Fruit fly (Drosophila melanogaster): Measurements from ENCODE around the gene CG10747.

CG10747 gene

DNA sequence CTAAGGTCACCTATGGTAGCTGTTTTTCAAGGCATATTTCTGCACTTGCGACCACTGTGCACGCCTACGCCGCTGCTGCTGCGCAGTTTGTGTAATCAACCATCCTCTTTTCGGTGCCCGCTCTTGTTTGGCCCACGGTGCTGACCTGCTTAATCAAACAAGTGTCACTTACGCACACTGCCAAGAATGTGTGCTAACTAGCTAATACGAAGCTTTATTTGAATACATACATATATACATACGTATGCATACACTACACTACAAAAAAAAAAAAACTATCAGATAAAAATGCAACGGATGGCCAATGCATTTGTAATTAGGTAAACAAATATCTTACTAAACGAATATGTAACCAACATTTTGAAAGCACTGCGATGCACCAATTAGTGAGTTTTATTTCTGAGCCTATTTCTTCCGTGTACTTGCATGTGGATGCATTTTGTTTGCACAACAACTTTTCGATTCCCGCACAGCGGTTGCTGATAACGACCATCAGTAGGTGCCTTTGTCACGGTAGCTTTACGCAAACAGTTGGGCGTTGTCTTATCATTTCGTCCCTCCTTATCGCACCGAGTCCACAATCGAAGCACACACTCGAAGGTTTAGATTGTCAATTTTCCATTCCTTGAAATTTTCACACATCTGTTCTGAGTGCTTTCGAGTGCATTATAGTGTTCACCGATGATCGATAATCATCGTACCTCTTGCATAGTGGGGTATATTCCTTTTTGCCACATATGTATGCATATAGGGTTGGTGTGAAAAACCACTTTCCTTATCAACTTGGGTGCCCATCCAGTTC, 4.7 kb downstream of the CG10747 start (continued):
- TF ChIP-seq Eip75B (GFP tag; optimal IDR thresholded peaks at IDR 0.05) (peak; percentile 98), Smox (GFP tag; optimal IDR thresholded peaks at IDR 0.05) (peak; percentile 92), Sox102F (GFP tag; optimal IDR thresholded peaks at IDR 0.05) (peak; percentile 93), CG6792 (GFP tag; optimal IDR thresholded peaks at IDR 0.05) (peak; percentile 93), dsx (GFP tag; optimal IDR thresholded peaks at IDR 0.05; ENCODE audit: poor library complexity, severe bottlenecking) (peak; percentile 55), CG31627 (GFP tag; optimal IDR thresholded peaks at IDR 0.05) (peak; percentile 91), CG16779 (tag; optimal IDR thresholded peaks at IDR 0.05) (peak; percentile 90), Ets96B (tag; optimal IDR thresholded peaks at IDR 0.05) (peak; percentile 81), acj6 (GFP tag; optimal IDR thresholded peaks at IDR 0.05) (peak; percentile 92), CG11294 (GFP tag; IDR thresholded peaks at IDR 0.05) (peak; percentile 96)

DNA sequence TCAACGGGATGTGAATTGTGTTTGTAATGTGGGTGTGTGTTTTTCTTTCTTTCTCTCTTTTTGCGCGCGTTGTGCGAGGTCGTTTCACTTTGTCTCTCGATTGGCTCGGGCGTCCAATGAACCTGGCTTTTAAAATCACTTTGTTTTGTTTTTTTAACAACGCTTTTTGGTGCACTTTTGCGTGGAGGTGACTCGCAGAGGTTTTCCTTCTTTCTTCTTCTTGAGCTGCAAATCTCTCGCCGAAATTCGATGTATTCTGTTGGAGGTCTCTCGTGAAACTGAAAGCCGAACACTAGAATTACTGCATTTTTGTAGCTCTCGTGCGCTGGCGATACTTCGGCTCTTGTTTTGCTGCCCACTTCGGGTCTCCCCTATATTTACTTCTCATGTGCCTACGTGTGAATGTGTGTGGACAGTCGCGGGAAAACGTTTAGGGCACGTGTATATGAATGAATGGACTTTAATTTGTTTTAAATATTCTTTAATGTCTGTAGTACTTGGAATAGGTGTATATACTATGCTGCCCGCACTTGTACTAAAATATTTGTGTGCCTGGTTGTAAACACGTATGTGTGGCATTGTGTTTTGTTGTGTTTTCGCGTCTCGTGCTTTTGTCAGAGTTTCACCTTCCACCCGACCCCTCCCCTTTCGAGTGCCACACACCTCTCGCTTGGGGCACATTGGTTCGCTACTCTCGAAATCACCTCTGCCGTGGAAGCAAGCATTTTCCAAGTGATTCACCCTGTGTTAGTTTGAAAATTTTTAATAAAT, 6.2 kb downstream of the CG10747 start, which contains the start of gene fok:
Gene fok, minus strand, starts transcription at position 286 of the 771 bp plus-strand sequence.
- peak; percentile 100 for TF ChIP-seq Eip78C (GFP tag)
- peak; percentile 98 for TF ChIP-seq Eip93F (GFP tag; optimal IDR thresholded peaks at IDR 0.05)
- TF ChIP-seq lz (GFP tag; optimal IDR thresholded peaks at IDR 0.05) = peak; percentile 98
- peak; percentile 97 for TF ChIP-seq dsx (GFP tag; optimal IDR thresholded peaks at IDR 0.05; ENCODE audit: poor library complexity, severe bottlenecking)
- TF ChIP-seq acj6 (GFP tag; optimal IDR thresholded peaks at IDR 0.05) = peak; percentile 97
- peak; percentile 97 for TF ChIP-seq spab (GFP tag; optimal IDR thresholded peaks at IDR 0.05)
- peak; percentile 97 for TF ChIP-seq Hr39 (GFP tag; optimal IDR thresholded peaks at IDR 0.05)
- TF ChIP-seq svp (GFP tag) = peak; percentile 99
- peak; percentile 97 for TF ChIP-seq CG32006 (GFP tag; optimal IDR thresholded peaks at IDR 0.05)
- peak; percentile 98 for TF ChIP-seq CG3919 (GFP tag; optimal IDR thresholded peaks at IDR 0.05)
- TF ChIP-seq CG15336 (GFP tag; IDR thresholded peaks at IDR 0.05) = peak; percentile 99
- TF ChIP-seq Ets21C (GFP tag; optimal IDR thresholded peaks at IDR 0.05) = peak; percentile 96
- peak; percentile 99 for TF ChIP-seq Eip75B (GFP tag; optimal IDR thresholded peaks at IDR 0.05)
- TF ChIP-seq fd59A (GFP tag; optimal IDR thresholded peaks at IDR 0.05) = peak; percentile 96
- TF ChIP-seq CG6808 (GFP tag; optimal IDR thresholded peaks at IDR 0.05) = peak; percentile 98
- no peak for TF ChIP-seq Hr38 (GFP tag; optimal IDR thresholded peaks at IDR 0.05)
- TF ChIP-seq Blimp-1 (GFP tag; optimal IDR thresholded peaks at IDR 0.05) = peak; percentile 93
- peak; percentile 97 for TF ChIP-seq cyc (GFP tag; optimal IDR thresholded peaks at IDR 0.05)
- peak; percentile 91 for TF ChIP-seq dac (GFP tag; optimal IDR thresholded peaks at IDR 0.05)
- TF ChIP-seq Sox14 (GFP tag; optimal IDR thresholded peaks at IDR 0.05) = peak; percentile 98
- TF ChIP-seq CG9139 (GFP tag; optimal IDR thresholded peaks at IDR 0.05) = peak; percentile 95
- peak; percentile 98 for TF ChIP-seq vri (GFP tag; optimal IDR thresholded peaks at IDR 0.05)
- peak; percentile 95 for TF ChIP-seq Sox15 (GFP tag; optimal IDR thresholded peaks at IDR 0.05)
- TF ChIP-seq pdm3 (GFP tag; optimal IDR thresholded peaks at IDR 0.05) = peak; percentile 98
- TF ChIP-seq Hr4 (GFP tag; optimal IDR thresholded peaks at IDR 0.05) = peak; percentile 98
- TF ChIP-seq fkh (GFP tag; optimal IDR thresholded peaks at IDR 0.05) = peak; percentile 100
- peak; percentile 92 for TF ChIP-seq Gug (GFP tag; IDR thresholded peaks at IDR 0.05)
- peak; percentile 98 for TF ChIP-seq CG31627 (GFP tag; optimal IDR thresholded peaks at IDR 0.05)
- peak; percentile 98 for TF ChIP-seq topi (GFP tag; optimal IDR thresholded peaks at IDR 0.05)
- peak; percentile 99 for TF ChIP-seq esn (GFP tag; optimal IDR thresholded peaks at IDR 0.05)
- TF ChIP-seq CG8632 (GFP tag; optimal IDR thresholded peaks at IDR 0.05) = peak; percentile 97
- TF ChIP-seq achi (GFP tag; optimal IDR thresholded peaks at IDR 0.05) = peak; percentile 97
- TF ChIP-seq CG10669 (GFP tag; optimal IDR thresholded peaks at IDR 0.05) = peak; percentile 97
- peak; percentile 97 for TF ChIP-seq OdsH (GFP tag; optimal IDR thresholded peaks at IDR 0.05)
- TF ChIP-seq CG11902 (GFP tag; optimal IDR thresholded peaks at IDR 0.05) = peak; percentile 95
- TF ChIP-seq net (GFP tag; optimal IDR thresholded peaks at IDR 0.05) = peak; percentile 97
- TF ChIP-seq salr (GFP tag; optimal IDR thresholded peaks at IDR 0.05) = peak; percentile 91 to 95
- TF ChIP-seq Smox (GFP tag; optimal IDR thresholded peaks at IDR 0.05) = peak; percentile 98
- peak; percentile 93 for TF ChIP-seq CG4318 (GFP tag; optimal IDR thresholded peaks at IDR 0.05)
- TF ChIP-seq Lpt (GFP tag; optimal IDR thresholded peaks at IDR 0.05) = peak; percentile 97
- peak; percentile 97 for TF ChIP-seq CG11762 (GFP tag; optimal IDR thresholded peaks at IDR 0.05; ENCODE audit: insufficient read depth)

Data from whole organism, prepupa.